Worm (Caenorhabditis elegans) whole organism, young adult: ENCODE measurements around the gene ZK1248.20.

ENCODE experiments used
- Y67H2A.10 ChIP-seq: fragments of 200-800 bp; sonication (Bioruptor generic); conservative IDR thresholded peaks from 2 replicates; pipeline ENCODE4 v1.3.6; 2022; ENCODE audit warnings: missing genetic modification reagents, missing genetic modification characterization, missing compliant biosample characterization
- ama-1 ChIP-seq, 3 experiments: fragments of 150-350 bp in 1 of 3; sonication (generic microtip) in 2 of 3; optimal IDR thresholded peaks; 2 replicates each; lab custom pipeline; 2014 to 2018; ENCODE audit warnings: missing biosample characterization in 2 of 3, missing genetic modification characterization in 2 of 3, missing genetic modification reagents in 2 of 3
- attf-3 ChIP-seq: fragments of 200-800 bp; sonication (Bioruptor generic); conservative IDR thresholded peaks from 2 replicates; pipeline ENCODE4 v1.3.6; 2022; ENCODE audit warnings: missing genetic modification reagents, missing genetic modification characterization, missing compliant biosample characterization
- cebp-1 ChIP-seq, 2 experiments: fragments of 200-800 bp in 1 of 2; sonication (Bioruptor generic) in 1 of 2; sonication (generic microtip) in 1 of 2; IDR thresholded peaks in 1 of 2; optimal IDR thresholded peaks in 1 of 2; 2 replicates each; pipeline versions ENCODE4 v1.3.6 to Lab custom; 2017 to 2022; ENCODE audit warnings: missing compliant biosample characterization in 2 of 2, missing genetic modification characterization in 2 of 2, mild to moderate bottlenecking in 1 of 2, missing genetic modification reagents in 1 of 2, moderate library complexity in 1 of 2
- dpff-1 ChIP-seq: sonication (generic microtip); optimal IDR thresholded peaks from 2 replicates; lab custom pipeline; 2017; ENCODE audit warnings: mild to moderate bottlenecking, missing genetic modification characterization, missing compliant biosample characterization
- dpl-1 ChIP-seq: fragments of 150-350 bp; optimal IDR thresholded peaks from 2 replicates; lab custom pipeline; 2014; ENCODE audit warnings: missing biosample characterization, missing genetic modification reagents, missing genetic modification characterization
- lag-1 ChIP-seq: fragments of 200-800 bp; sonication (Bioruptor generic); IDR thresholded peaks from 2 replicates; pipeline ENCODE4 v1.3.6; 2022; ENCODE audit warnings: missing genetic modification reagents, missing genetic modification characterization, missing compliant biosample characterization
- let-526 ChIP-seq: fragments of 200-800 bp; sonication (Bioruptor generic); IDR thresholded peaks from 2 replicates; pipeline ENCODE4 v1.3.6; 2022; ENCODE audit warnings: missing genetic modification reagents, missing genetic modification characterization, missing compliant biosample characterization
- lin-35 ChIP-seq, 3 experiments: fragments of 150-350 bp in 2 of 3; sonication (generic microtip) in 1 of 3; optimal IDR thresholded peaks; 2 replicates each; lab custom pipeline; 2014 to 2018; ENCODE audit warnings: missing biosample characterization in 3 of 3, missing genetic modification characterization in 3 of 3, missing genetic modification reagents in 3 of 3
- pha-4 ChIP-seq: fragments of 150-350 bp; sonication (generic microtip); optimal IDR thresholded peaks from 2 replicates; lab custom pipeline; 2014; ENCODE audit warnings: missing biosample characterization, missing genetic modification reagents, missing genetic modification characterization
- snpc-4 ChIP-seq, 5 experiments: fragments of 150-350 bp in 1 of 5; sonication (generic microtip) in 4 of 5; optimal IDR thresholded peaks; 2 replicates each; lab custom pipeline; 2014 to 2018; ENCODE audit warnings: missing genetic modification characterization in 5 of 5, missing biosample characterization in 3 of 5, antibody characterized with exemption in 2 of 5, mild to moderate bottlenecking in 2 of 5, missing compliant biosample characterization in 2 of 5, missing genotype in 2 of 5, moderate library complexity in 2 of 5, missing genetic modification reagents in 1 of 5
- tbx-9 ChIP-seq: sonication (generic microtip); optimal IDR thresholded peaks from 2 replicates; lab custom pipeline; 2016; ENCODE audit warnings: borderline replicate concordance, missing genetic modification characterization, inconsistent platforms, missing compliant biosample characterization
- unc-130 ChIP-seq: sonication (generic microtip); optimal IDR thresholded peaks from 2 replicates; lab custom pipeline; 2016; ENCODE audit warnings: missing genetic modification reagents, missing genetic modification characterization, missing compliant biosample characterization
- ztf-22 ChIP-seq: fragments of 200-800 bp; sonication (Bioruptor generic); optimal IDR thresholded peaks from 2 replicates; lab custom pipeline; 2018; ENCODE audit warnings: mild to moderate bottlenecking, missing genetic modification characterization, moderate library complexity, missing compliant biosample characterization

DNA sequence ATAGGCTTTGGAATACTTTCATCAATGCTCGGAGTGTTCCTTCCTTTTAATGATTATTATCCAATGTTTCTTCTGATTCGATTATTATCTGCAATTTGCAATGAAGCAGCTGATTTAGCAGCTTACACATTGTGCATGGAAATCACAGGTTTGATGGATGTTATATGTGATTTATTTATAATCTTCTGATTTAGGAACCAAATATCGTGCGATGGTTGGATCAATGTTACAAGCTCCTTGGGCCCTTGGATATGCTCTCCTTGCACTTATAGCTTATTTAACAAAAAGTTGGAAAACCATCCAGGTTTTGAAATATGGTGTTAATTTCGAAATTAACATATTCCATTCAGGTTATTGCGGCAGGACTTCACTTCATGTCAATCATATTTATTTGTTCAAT is 30.9 kb upstream of the ZK1248.20 start:
- TF ChIP-seq pha-4 (no peak), lin-35 (GFP tag; optimal IDR thresholded peaks at IDR 0.05; lab: Kevin White, UChicago) (no peak), lag-1 (GFP tag; lab: Robert Waterston, UW) (no peak), cebp-1 (GFP tag; IDR thresholded peaks at IDR 0.05; lab: Robert Waterston, UW) (no peak), cebp-1 (tag; optimal IDR thresholded peaks at IDR 0.05; lab: Kevin White, UChicago) (no peak), ztf-22 (GFP tag; lab: Kevin White, UChicago) (no peak), Y67H2A.10 (GFP tag; lab: Robert Waterston, UW) (no peak), dpl-1 (GFP tag; lab: Kevin White, UChicago) (no peak), snpc-4 (GFP tag; optimal IDR thresholded peaks at IDR 0.05; lab: Kevin White, UChicago) (no peak), snpc-4 (tag; optimal IDR thresholded peaks at IDR 0.05; lab: Kevin White, UChicago) (no peak), dpff-1 (tag; lab: Kevin White, UChicago) (no peak), tbx-9 (tag; lab: Kevin White, UChicago) (no peak), ama-1 (optimal IDR thresholded peaks at IDR 0.05; lab: Kevin White, UChicago) (no peak), ama-1 (GFP tag; optimal IDR thresholded peaks at IDR 0.05; lab: Kevin White, UChicago) (no peak), attf-3 (GFP tag; lab: Robert Waterston, UW) (no peak), let-526 (no peak), unc-130 (GFP tag; lab: Kevin White, UChicago) (no peak)
